Fruit fly (Drosophila melanogaster) whole organism, adult: ENCODE data around the gene rt.
A peak's percentile ranks its signal among the peaks of the same experiment; 100 is the strongest.

Source experiments
- CG11617 ChIP-seq: fragments of 200-800 bp; sonication (Bioruptor generic); optimal IDR thresholded peaks from 2 replicates; lab custom pipeline; 2017; ENCODE audit warnings: mild to moderate bottlenecking, missing biosample characterization, missing genetic modification reagents, missing genetic modification characterization
- CG12768 ChIP-seq: fragments of 200-800 bp; sonication (Bioruptor generic); optimal IDR thresholded peaks from 2 replicates; lab custom pipeline; 2017; ENCODE audit warnings: missing biosample characterization, missing genetic modification characterization, mild to moderate bottlenecking, moderate library complexity, missing genetic modification reagents
- CG14711 ChIP-seq: fragments of 200-800 bp; sonication (Bioruptor generic); optimal IDR thresholded peaks from 2 replicates; lab custom pipeline; 2018; ENCODE audit warnings: missing biosample characterization, mild to moderate bottlenecking, missing genetic modification characterization, moderate library complexity
- CG1620 ChIP-seq: fragments of 200-800 bp; sonication (Bioruptor generic); optimal IDR thresholded peaks from 2 replicates; lab custom pipeline; 2016; ENCODE audit warnings: missing biosample characterization, missing genetic modification characterization
- CG33017 ChIP-seq: fragments of 200-800 bp; sonication (Bioruptor generic); optimal IDR thresholded peaks from 2 replicates; lab custom pipeline; 2018; ENCODE audit warnings: missing biosample characterization, mild to moderate bottlenecking, missing genetic modification characterization, moderate library complexity
- CG5204 ChIP-seq: fragments of 200-800 bp; sonication (Bioruptor generic); optimal IDR thresholded peaks from 2 replicates; lab custom pipeline; 2016; ENCODE audit warnings: missing biosample characterization, missing genetic modification characterization
- CG7045 ChIP-seq: fragments of 200-800 bp; sonication (Bioruptor generic); optimal IDR thresholded peaks from 2 replicates; lab custom pipeline; 2017; ENCODE audit warnings: missing biosample characterization, mild to moderate bottlenecking, missing genetic modification characterization
- CG7101 ChIP-seq: fragments of 200-800 bp; sonication (Bioruptor generic); optimal IDR thresholded peaks from 2 replicates; lab custom pipeline; 2018; ENCODE audit warnings: missing biosample characterization, mild to moderate bottlenecking, missing genetic modification characterization, moderate library complexity
- Clk ChIP-seq: fragments of 200-800 bp; sonication (Bioruptor generic); optimal IDR thresholded peaks from 2 replicates; lab custom pipeline; 2017; ENCODE audit warnings: missing biosample characterization, missing genetic modification characterization
- Crg-1 ChIP-seq: fragments of 200-800 bp; sonication (Bioruptor generic); optimal IDR thresholded peaks from 2 replicates; lab custom pipeline; 2016; ENCODE audit warnings: missing biosample characterization, missing genetic modification characterization
- Hr96 ChIP-seq: fragments of 200-800 bp; sonication (Bioruptor generic); optimal IDR thresholded peaks from 2 replicates; lab custom pipeline; 2016; ENCODE audit warnings: missing biosample characterization, missing genetic modification characterization
- Mnt ChIP-seq: fragments of 200-800 bp; sonication (Bioruptor generic); optimal IDR thresholded peaks from 2 replicates; lab custom pipeline; 2016; ENCODE audit warnings: missing biosample characterization, mild to moderate bottlenecking, missing genetic modification characterization
- bab1 ChIP-seq: fragments of 200-800 bp; sonication (Bioruptor generic); optimal IDR thresholded peaks from 3 replicates; lab custom pipeline; 2019; ENCODE audit warnings: missing biosample characterization, mild to moderate bottlenecking, missing genetic modification characterization, moderate library complexity
- cic ChIP-seq: fragments of 200-800 bp; sonication (Bioruptor generic); optimal IDR thresholded peaks from 2 replicates; lab custom pipeline; 2017; ENCODE audit warnings: missing biosample characterization, mild to moderate bottlenecking, missing genetic modification characterization, moderate library complexity
- cnc ChIP-seq, 2 experiments: fragments of >200 bp; optimal IDR thresholded peaks; 2 replicates each; lab custom pipeline; 2017
- kay ChIP-seq: fragments of 200-800 bp; sonication (Bioruptor generic); peaks from one replicate; lab custom pipeline; 2016; ENCODE audit warnings: missing biosample characterization, missing genetic modification characterization, borderline replicate concordance
- ovo ChIP-seq: fragments of 200-800 bp; sonication (Bioruptor generic); optimal IDR thresholded peaks from 2 replicates; lab custom pipeline; 2016; ENCODE audit warnings: missing biosample characterization, missing genetic modification characterization
- pad ChIP-seq: fragments of 200-800 bp; sonication (Bioruptor generic); optimal IDR thresholded peaks from 3 replicates; lab custom pipeline; 2017; ENCODE audit warnings: missing biosample characterization, missing genetic modification characterization, mild to moderate bottlenecking, moderate library complexity, missing genetic modification reagents
- tj ChIP-seq: fragments of 200-800 bp; sonication (Bioruptor generic); optimal IDR thresholded peaks from 3 replicates; lab custom pipeline; 2017; ENCODE audit warnings: missing biosample characterization, mild to moderate bottlenecking, missing genetic modification characterization, moderate library complexity
- toe ChIP-seq: fragments of 200-800 bp; sonication (Bioruptor generic); optimal IDR thresholded peaks from 2 replicates; lab custom pipeline; 2016; ENCODE audit warnings: missing biosample characterization, missing genetic modification characterization

Gene rt

DNA sequence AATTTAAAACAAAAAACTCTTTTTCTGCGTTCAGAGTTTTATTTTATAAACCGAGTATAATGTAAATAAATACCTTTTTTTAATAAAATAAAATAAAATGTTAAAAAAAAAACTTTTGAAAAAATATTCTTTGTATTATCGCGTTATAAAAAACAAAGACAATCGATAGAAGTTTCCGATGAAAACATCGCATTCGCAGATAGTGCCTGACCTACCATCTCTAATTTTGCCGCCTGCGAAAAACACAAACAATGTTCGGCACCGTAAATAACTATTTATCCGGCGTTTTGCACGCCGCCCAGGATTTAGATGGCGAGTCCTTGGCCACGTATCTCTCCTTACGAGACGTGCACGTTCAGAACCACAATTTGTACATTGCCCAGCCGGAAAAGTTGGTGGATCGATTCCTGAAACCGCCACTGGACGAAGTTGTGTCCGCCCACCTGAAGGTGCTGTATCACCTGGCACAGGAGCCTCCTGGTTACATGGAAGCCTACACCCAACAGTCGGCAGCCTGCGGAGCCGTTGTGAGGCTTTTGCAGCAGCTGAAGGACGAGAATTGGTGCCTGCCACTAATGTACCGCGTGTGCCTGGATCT lies 38.8 kb upstream of the rt start, which contains the start of gene PCID2:
Gene PCID2 (plus strand): TSS at position 213 of the 598 bp plus-strand sequence.
- TF ChIP-seq Hr96 (GFP tag; lab: Kevin White, UChicago) (no peak), toe (GFP tag; lab: Kevin White, UChicago) (no peak), CG11617 (GFP tag; lab: Kevin White, UChicago) (no peak), CG33017 (no peak), tj (no peak), CG7045 (GFP tag; lab: Kevin White, UChicago) (no peak), ovo (GFP tag; lab: Kevin White, UChicago) (no peak), kay (GFP tag; lab: Kevin White, UChicago) (no peak)

- no peak for TF ChIP-seq CG7045 (GFP tag; lab: Kevin White, UChicago)
- TF ChIP-seq kay (GFP tag; lab: Kevin White, UChicago): peak; percentile 67
Observed at dm6 chr3L:11625634-11626175, 38.1 kb upstream of the rt start, which contains the start of gene CG6083. CG6083 (minus strand) TSS chr3L:11626125.

dm6 chr3L:11624281-11624680 lies 36.7 kb upstream of the rt start, which contains the start of gene Akr1B:
Akr1B (minus strand) TSS chr3L:11624381.
- TF ChIP-seq Hr96 (GFP tag; lab: Kevin White, UChicago) (no peak), cic (GFP tag; lab: Kevin White, UChicago) (no peak), cnc (optimal IDR thresholded peaks at IDR 0.05; lab: Kevin White, UChicago) (no peak), CG5204 (GFP tag; lab: Kevin White, UChicago) (no peak), CG33017 (no peak), Clk (GFP tag; lab: Kevin White, UChicago) (no peak), bab1 (GFP tag; lab: Kevin White, UChicago) (no peak), tj (no peak), CG14711 (tag; lab: Kevin White, UChicago) (no peak)

dm6 chr3L:11623245-11623883 lies 35.8 kb upstream of the rt start:
- TF ChIP-seq Clk (GFP tag; lab: Kevin White, UChicago) (no peak), Hr96 (GFP tag; lab: Kevin White, UChicago) (no peak), tj (peak; percentile 39), CG1620 (GFP tag; lab: Kevin White, UChicago) (no peak), bab1 (GFP tag; lab: Kevin White, UChicago) (peak; percentile 75), CG14711 (tag; lab: Kevin White, UChicago) (peak; percentile 26), CG5204 (GFP tag; lab: Kevin White, UChicago) (no peak), CG12768 (GFP tag; lab: Kevin White, UChicago) (peak; percentile 30), cic (GFP tag; lab: Kevin White, UChicago) (peak; percentile 73), CG11617 (GFP tag; lab: Kevin White, UChicago) (peak; percentile 64), kay (GFP tag; lab: Kevin White, UChicago) (peak; percentile 96), ovo (GFP tag; lab: Kevin White, UChicago) (no peak), CG7101 (tag; lab: Kevin White, UChicago) (peak; percentile 57), cnc (optimal IDR thresholded peaks at IDR 0.05; lab: Kevin White, UChicago) (no peak), Mnt (GFP tag; lab: Kevin White, UChicago) (peak; percentile 47), Crg-1 (GFP tag; lab: Kevin White, UChicago) (no peak), pad (GFP tag; lab: Kevin White, UChicago) (peak; percentile 27), CG33017 (peak; percentile 59), CG7045 (GFP tag; lab: Kevin White, UChicago) (no peak), toe (GFP tag; lab: Kevin White, UChicago) (peak; percentile 10)

DNA sequence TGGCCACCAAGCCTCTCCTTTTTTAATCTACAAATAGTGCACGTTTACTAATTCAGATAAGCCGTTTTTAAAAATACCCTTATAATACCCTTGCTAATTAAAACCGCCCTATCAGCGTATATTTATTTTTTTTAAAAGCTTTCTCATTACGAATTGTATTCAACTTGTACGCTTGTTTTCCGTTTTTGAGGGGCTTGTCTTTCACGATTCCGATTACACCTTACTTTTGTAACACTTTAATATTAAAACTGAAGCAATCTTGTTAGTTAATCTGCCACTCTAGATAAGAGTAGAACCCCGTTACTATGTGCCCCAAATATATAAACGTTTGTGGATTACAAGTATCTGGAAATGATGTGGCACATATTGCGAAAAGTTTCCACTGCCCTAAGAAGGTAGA lies 35.2 kb upstream of the rt start:
- TF ChIP-seq kay (GFP tag; lab: Kevin White, UChicago) (peak; percentile 84), pad (GFP tag; lab: Kevin White, UChicago) (no peak), CG12768 (GFP tag; lab: Kevin White, UChicago) (no peak), tj (peak; percentile 65)

- TF ChIP-seq cic (GFP tag; lab: Kevin White, UChicago): no peak
- TF ChIP-seq CG12768 (GFP tag; lab: Kevin White, UChicago): no peak
- TF ChIP-seq bab1 (GFP tag; lab: Kevin White, UChicago): no peak
- TF ChIP-seq cnc (optimal IDR thresholded peaks at IDR 0.05; lab: Kevin White, UChicago): no peak
- TF ChIP-seq CG7045 (GFP tag; lab: Kevin White, UChicago): no peak
- no peak for TF ChIP-seq CG14711 (tag; lab: Kevin White, UChicago)
- TF ChIP-seq CG1620 (GFP tag; lab: Kevin White, UChicago): no peak
Observed at dm6 chr3L:11620001-11620400, 32.4 kb upstream of the rt start, which contains the start of gene Muc68Ca. Muc68Ca (minus strand) TSS chr3L:11620101.
